Worm (Caenorhabditis elegans): ENCODE data around the gene F23B12.4.
A peak's percentile ranks its signal among the peaks of the same experiment; 100 is the strongest.

ce11 chrV:14423268-14423667 lies 17.7 kb upstream of the F23B12.4 start, which contains the start of gene rpoa-12:
- TF ChIP-seq ceh-82 (tag; optimal IDR thresholded peaks at IDR 0.05) (no peak), sea-2 (GFP tag; optimal IDR thresholded peaks at IDR 0.05) (no peak), skn-1 (tag; optimal IDR thresholded peaks at IDR 0.05) (peak; percentile 98), nhr-23 (tag; optimal IDR thresholded peaks at IDR 0.05) (peak; percentile 51), fkh-10 (GFP tag; optimal IDR thresholded peaks at IDR 0.05) (no peak), daf-12 (tag; optimal IDR thresholded peaks at IDR 0.05) (no peak), nhr-237 (tag; optimal IDR thresholded peaks at IDR 0.05) (no peak), nhr-28 (tag; optimal IDR thresholded peaks at IDR 0.05) (no peak), nhr-76 (tag; optimal IDR thresholded peaks at IDR 0.05) (no peak), elt-1 (tag; optimal IDR thresholded peaks at IDR 0.05) (no peak), nhr-11 (tag; optimal IDR thresholded peaks at IDR 0.05) (no peak), mdl-1 (tag; optimal IDR thresholded peaks at IDR 0.05) (no peak)

Measured in whole organism, L3 larva.